Worm (Caenorhabditis elegans) whole organism, L4 larva: ENCODE data around the gene pph-1.

Experiments
- Y75B8A.6 ChIP-seq: fragments of 200-800 bp; sonication (Bioruptor generic); IDR thresholded peaks from 2 replicates; pipeline ENCODE4 v1.3.6; 2022; ENCODE audit warnings: missing genetic modification reagents, missing genetic modification characterization, missing compliant biosample characterization
- aly-2 ChIP-seq: sonication (generic microtip); optimal IDR thresholded peaks from 2 replicates; lab custom pipeline; 2018; ENCODE audit warnings: missing biosample characterization, missing genetic modification characterization
- ceh-82 ChIP-seq: sonication (generic microtip); optimal IDR thresholded peaks from 2 replicates; lab custom pipeline; 2017; ENCODE audit warnings: missing biosample characterization, missing genetic modification characterization
- daf-12 ChIP-seq: fragments of 150-350 bp; optimal IDR thresholded peaks from 2 replicates; lab custom pipeline; 2014; ENCODE audit warnings: missing biosample characterization, missing genetic modification reagents, missing genetic modification characterization
- daf-16 ChIP-seq, 3 experiments: sonication (generic microtip); optimal IDR thresholded peaks; 2 replicates each; lab custom pipeline; 2016 to 2017; ENCODE audit warnings: missing genetic modification characterization in 3 of 3, missing genetic modification reagents in 3 of 3, mild to moderate bottlenecking in 2 of 3, missing compliant biosample characterization in 2 of 3, missing biosample characterization in 1 of 3, moderate library complexity in 1 of 3
- tra-1 ChIP-seq: fragments of 200-800 bp; sonication (Bioruptor generic); IDR thresholded peaks from 2 replicates; pipeline ENCODE4 v1.3.6; 2022; ENCODE audit warnings: missing genetic modification reagents, missing genetic modification characterization, missing compliant biosample characterization
- unc-62 ChIP-seq, 3 experiments: fragments of 150-350 bp in 1 of 3; sonication (generic microtip); optimal IDR thresholded peaks in 2 of 3; peaks in 1 of 3; 1 replicate in 1 of 3; 2 replicates in 2 of 3; lab custom pipeline; 2014 to 2017; ENCODE audit warnings: missing biosample characterization in 3 of 3, missing genetic modification characterization in 3 of 3, missing genetic modification reagents in 3 of 3, missing genotype in 1 of 3

DNA sequence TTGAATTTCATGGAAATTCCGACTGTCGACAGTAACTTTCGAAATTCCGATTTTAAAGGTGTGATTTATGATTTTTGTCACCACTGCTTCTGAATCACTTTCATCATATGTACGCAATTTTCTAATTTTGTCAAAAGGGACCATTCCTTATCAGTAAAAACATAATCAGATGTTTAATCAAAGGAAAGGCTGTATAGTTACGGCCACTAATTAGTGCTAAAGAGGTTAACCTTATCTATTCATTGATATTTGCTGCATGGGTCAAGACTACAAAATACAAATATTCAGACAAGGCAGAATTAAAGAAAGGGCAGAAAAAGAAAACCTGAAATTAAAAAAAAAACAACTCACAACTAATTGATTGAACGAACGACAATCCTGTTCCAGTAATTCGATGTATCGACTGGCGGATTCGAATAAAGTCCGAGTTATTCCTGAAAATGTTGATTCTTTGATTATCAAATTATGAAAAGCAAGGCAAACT lies 29.7 kb downstream of the pph-1 start, which contains the start of gene T28B11.1:
- no peak for TF ChIP-seq daf-12 (tag; lab: Kevin White, UChicago)
- no peak for TF ChIP-seq unc-62 (GFP tag; optimal IDR thresholded peaks at IDR 0.05 in 1 of 2; lab: Kevin White, UChicago)
- TF ChIP-seq unc-62 (tag; optimal IDR thresholded peaks at IDR 0.05; lab: Kevin White, UChicago), result no peak
- no peak for TF ChIP-seq Y75B8A.6 (GFP tag; lab: Robert Waterston, UW)
- no peak for TF ChIP-seq ceh-82 (tag; lab: Kevin White, UChicago)
- TF ChIP-seq tra-1 (GFP tag; lab: Robert Waterston, UW), result no peak
- TF ChIP-seq aly-2 (tag; lab: Kevin White, UChicago), result no peak
- no peak for TF ChIP-seq daf-16 (GFP tag; optimal IDR thresholded peaks at IDR 0.05; lab: Kevin White, UChicago)
- TF ChIP-seq daf-16 (tag; optimal IDR thresholded peaks at IDR 0.05; lab: Kevin White, UChicago), result no peak
